Worm (Caenorhabditis elegans) whole organism, L2 larva: ENCODE measurements around the gene H03E18.2.

ENCODE experiments used
- lin-39 ChIP-seq: fragments of 150-350 bp; optimal IDR thresholded peaks from 2 replicates; lab custom pipeline; 2014; ENCODE audit warnings: missing biosample characterization, missing genetic modification reagents, missing genetic modification characterization
- mbf-1 ChIP-seq: sonication (generic microtip); optimal IDR thresholded peaks from 2 replicates; lab custom pipeline; 2017; ENCODE audit warnings: missing biosample characterization, missing genetic modification characterization
- sma-9 ChIP-seq, 2 experiments: fragments of 150-350 bp in 1 of 2; sonication (generic microtip) in 1 of 2; optimal IDR thresholded peaks; 2 replicates each; lab custom pipeline; 2014 to 2016; ENCODE audit warnings: missing genetic modification characterization in 2 of 2, mild to moderate bottlenecking in 1 of 2, missing biosample characterization in 1 of 2, missing compliant biosample characterization in 1 of 2, missing genetic modification reagents in 1 of 2, moderate library complexity in 1 of 2
- unc-62 ChIP-seq: fragments of 150-350 bp; optimal IDR thresholded peaks from 2 replicates; lab custom pipeline; 2014; ENCODE audit warnings: missing biosample characterization, missing genetic modification reagents, missing genetic modification characterization

ce11 chrX:8568423-8568903, 48.2 kb upstream of the H03E18.2 start:
- TF ChIP-seq unc-62 (GFP tag; lab: Kevin White, UChicago), result no peak
- TF ChIP-seq lin-39 (tag; lab: Kevin White, UChicago), result no peak
- TF ChIP-seq sma-9 (GFP tag; optimal IDR thresholded peaks at IDR 0.05; lab: Kevin White, UChicago), result no peak
- no peak for TF ChIP-seq sma-9 (tag; optimal IDR thresholded peaks at IDR 0.05; lab: Kevin White, UChicago)
- TF ChIP-seq mbf-1 (tag; lab: Kevin White, UChicago), result no peak
